Fruit fly (Drosophila melanogaster) whole organism, adult: ENCODE data around the gene CG13014.

Source experiments
- CG12768 ChIP-seq: fragments of 200-800 bp; sonication (Bioruptor generic); optimal IDR thresholded peaks from 2 replicates; lab custom pipeline; 2017; ENCODE audit warnings: missing biosample characterization, missing genetic modification characterization, mild to moderate bottlenecking, moderate library complexity, missing genetic modification reagents
- CG1620 ChIP-seq: fragments of 200-800 bp; sonication (Bioruptor generic); optimal IDR thresholded peaks from 2 replicates; lab custom pipeline; 2016; ENCODE audit warnings: missing biosample characterization, missing genetic modification characterization
- CG5204 ChIP-seq: fragments of 200-800 bp; sonication (Bioruptor generic); optimal IDR thresholded peaks from 2 replicates; lab custom pipeline; 2016; ENCODE audit warnings: missing biosample characterization, missing genetic modification characterization
- cic ChIP-seq: fragments of 200-800 bp; sonication (Bioruptor generic); optimal IDR thresholded peaks from 2 replicates; lab custom pipeline; 2017; ENCODE audit warnings: missing biosample characterization, mild to moderate bottlenecking, missing genetic modification characterization, moderate library complexity
- cnc ChIP-seq, 2 experiments: fragments of >200 bp; optimal IDR thresholded peaks; 2 replicates each; lab custom pipeline; 2017
- ovo ChIP-seq: fragments of 200-800 bp; sonication (Bioruptor generic); optimal IDR thresholded peaks from 2 replicates; lab custom pipeline; 2016; ENCODE audit warnings: missing biosample characterization, missing genetic modification characterization
- tj ChIP-seq: fragments of 200-800 bp; sonication (Bioruptor generic); optimal IDR thresholded peaks from 3 replicates; lab custom pipeline; 2017; ENCODE audit warnings: missing biosample characterization, mild to moderate bottlenecking, missing genetic modification characterization, moderate library complexity

DNA sequence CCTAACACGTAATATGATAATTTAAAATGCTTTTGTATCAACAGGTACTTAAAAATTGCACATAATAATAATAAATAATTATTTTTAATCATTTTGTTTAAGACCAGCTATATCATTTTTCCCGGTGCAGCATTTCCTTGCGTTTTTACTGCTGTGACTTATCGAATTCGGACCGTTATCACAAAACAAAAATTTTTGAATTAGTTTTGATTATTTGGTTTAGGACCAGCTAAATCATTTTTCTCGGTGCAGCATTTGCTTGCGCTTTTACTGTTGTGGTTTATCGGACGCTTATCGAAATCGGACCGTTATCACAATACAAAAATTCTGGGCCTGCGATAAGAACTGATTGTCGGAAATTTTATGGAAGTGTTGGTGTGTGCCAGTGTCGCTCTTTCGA lies 35.1 kb upstream of the CG13014 start:
- TF ChIP-seq cnc (optimal IDR thresholded peaks at IDR 0.05; lab: Kevin White, UChicago) (no peak), CG5204 (GFP tag; lab: Kevin White, UChicago) (no peak), tj (GFP tag; lab: Kevin White, UChicago) (peak; percentile 43), cic (no peak), CG1620 (GFP tag; lab: Kevin White, UChicago) (no peak), CG12768 (peak; percentile 61), ovo (peak; percentile 81)
